Worm (Caenorhabditis elegans) whole organism, L4 larva: ENCODE data around the gene fbxa-202.

ENCODE experiments used
- F10B5.3 ChIP-seq: sonication (generic microtip); optimal IDR thresholded peaks from 2 replicates; lab custom pipeline; 2016; ENCODE audit warnings: mild to moderate bottlenecking, missing genetic modification characterization, missing compliant biosample characterization
- F26F4.8 ChIP-seq: fragments of 200-800 bp; sonication (Bioruptor generic); conservative IDR thresholded peaks from 2 replicates; pipeline ENCODE4 v1.3.6; 2022; ENCODE audit warnings: missing genetic modification characterization, missing compliant biosample characterization
- T20F7.1 ChIP-seq: fragments of 200-800 bp; sonication (Bioruptor generic); optimal IDR thresholded peaks from 2 replicates; lab custom pipeline; 2018; ENCODE audit warnings: mild to moderate bottlenecking, missing genetic modification characterization, missing compliant biosample characterization
- Y48G9A.11 ChIP-seq: fragments of 200-800 bp; sonication (Bioruptor generic); IDR thresholded peaks from 2 replicates; pipeline ENCODE4 v1.3.6; 2022; ENCODE audit warnings: missing genetic modification reagents, missing genetic modification characterization, missing compliant biosample characterization
- Y5F2A.4 ChIP-seq: fragments of 200-800 bp; sonication (Bioruptor generic); optimal IDR thresholded peaks from 2 replicates; lab custom pipeline; 2018; ENCODE audit warnings: mild to moderate bottlenecking, missing genetic modification characterization, missing compliant biosample characterization
- arid-1 ChIP-seq: fragments of 200-800 bp; sonication (Bioruptor generic); conservative IDR thresholded peaks from 2 replicates; pipeline ENCODE4 v1.3.6; 2022; ENCODE audit warnings: missing genetic modification reagents, missing genetic modification characterization, missing compliant biosample characterization
- ceh-28 ChIP-seq: fragments of 150-350 bp; optimal IDR thresholded peaks from 2 replicates; lab custom pipeline; 2014; ENCODE audit warnings: missing biosample characterization, missing genetic modification reagents, missing genetic modification characterization
- cey-2 ChIP-seq: sonication (generic microtip); optimal IDR thresholded peaks from 3 replicates; lab custom pipeline; 2017; ENCODE audit warnings: missing genetic modification characterization, mild to moderate bottlenecking, missing compliant biosample characterization, antibody characterized with exemption, borderline replicate concordance; ENCODE audit not compliant: insufficient read depth
- daf-16 ChIP-seq, 3 experiments: sonication (generic microtip); optimal IDR thresholded peaks; 2 replicates each; lab custom pipeline; 2016 to 2017; ENCODE audit warnings: missing genetic modification characterization in 3 of 3, missing genetic modification reagents in 3 of 3, mild to moderate bottlenecking in 2 of 3, missing compliant biosample characterization in 2 of 3, missing biosample characterization in 1 of 3, moderate library complexity in 1 of 3
- dmd-6 ChIP-seq: fragments of 200-800 bp; sonication (Bioruptor generic); IDR thresholded peaks from 2 replicates; pipeline ENCODE4 v1.3.6; 2022; ENCODE audit warnings: missing genetic modification reagents, missing genetic modification characterization, missing compliant biosample characterization
- dmd-8 ChIP-seq: fragments of 200-800 bp; sonication (Bioruptor generic); IDR thresholded peaks from 2 replicates; pipeline ENCODE4 v1.3.6; 2022; ENCODE audit warnings: missing genetic modification characterization, missing compliant biosample characterization
- dve-1 ChIP-seq: sonication (generic microtip); optimal IDR thresholded peaks from 2 replicates; lab custom pipeline; 2017; ENCODE audit warnings: antibody characterized with exemption, mild to moderate bottlenecking, missing genetic modification characterization, missing compliant biosample characterization; ENCODE audit not compliant: insufficient read depth
- egl-43 ChIP-seq: fragments of 200-800 bp; sonication (Bioruptor generic); IDR thresholded peaks from 2 replicates; pipeline ENCODE4 v1.3.6; 2022; ENCODE audit warnings: missing genetic modification reagents, missing genetic modification characterization, missing compliant biosample characterization
- hlh-11 ChIP-seq: fragments of 200-800 bp; sonication (Bioruptor generic); optimal IDR thresholded peaks from 2 replicates; lab custom pipeline; 2018; ENCODE audit warnings: mild to moderate bottlenecking, missing genetic modification characterization, missing compliant biosample characterization
- hlh-30 ChIP-seq: sonication (generic microtip); optimal IDR thresholded peaks from 2 replicates; lab custom pipeline; 2017; ENCODE audit warnings: antibody characterized with exemption, mild to moderate bottlenecking, missing genetic modification characterization, missing compliant biosample characterization; ENCODE audit not compliant: insufficient read depth
- hmg-1.1 ChIP-seq: fragments of 200-800 bp; sonication (Bioruptor generic); IDR thresholded peaks from 2 replicates; pipeline ENCODE4 v1.3.6; 2022; ENCODE audit warnings: missing genetic modification reagents, missing genetic modification characterization, missing compliant biosample characterization
- lim-7 ChIP-seq: fragments of 200-800 bp; sonication (Bioruptor generic); IDR thresholded peaks from 2 replicates; pipeline ENCODE4 v1.3.6; 2022; ENCODE audit warnings: missing genetic modification characterization, missing compliant biosample characterization
- lin-15B ChIP-seq: fragments of 150-350 bp; sonication (generic microtip); optimal IDR thresholded peaks from 3 replicates; lab custom pipeline; 2014; ENCODE audit warnings: missing biosample characterization, missing genetic modification characterization
- mdt-29 ChIP-seq: fragments of 200-800 bp; sonication (Bioruptor generic); IDR thresholded peaks from 2 replicates; pipeline ENCODE4 v1.3.6; 2022; ENCODE audit warnings: missing genetic modification reagents, missing genetic modification characterization, missing compliant biosample characterization
- mep-1 ChIP-seq: fragments of 150-350 bp; sonication (generic microtip); optimal IDR thresholded peaks from 3 replicates; lab custom pipeline; 2014; ENCODE audit warnings: missing biosample characterization, missing genetic modification characterization
- mes-2 ChIP-seq: sonication (generic microtip); optimal IDR thresholded peaks from 2 replicates; lab custom pipeline; 2016; ENCODE audit warnings: missing genotype, mild to moderate bottlenecking, missing genetic modification characterization, missing compliant biosample characterization; ENCODE audit not compliant: poor library complexity, severe bottlenecking
- mxl-3 ChIP-seq: fragments of 200-800 bp; sonication (Bioruptor generic); optimal IDR thresholded peaks from 2 replicates; lab custom pipeline; 2018; ENCODE audit warnings: mild to moderate bottlenecking, missing genetic modification characterization, missing compliant biosample characterization
- nhr-10 ChIP-seq: fragments of 150-350 bp; optimal IDR thresholded peaks from 2 replicates; lab custom pipeline; 2014; ENCODE audit warnings: missing biosample characterization, missing genetic modification characterization
- nhr-237 ChIP-seq: sonication (generic microtip); optimal IDR thresholded peaks from 2 replicates; lab custom pipeline; 2017; ENCODE audit warnings: missing biosample characterization, missing genetic modification characterization
- nhr-25 ChIP-seq: sonication (generic microtip); optimal IDR thresholded peaks from 2 replicates; lab custom pipeline; 2017; ENCODE audit warnings: missing genetic modification characterization, mild to moderate bottlenecking, missing compliant biosample characterization, antibody characterized with exemption, moderate library complexity, borderline replicate concordance; ENCODE audit not compliant: insufficient read depth
- nhr-28 ChIP-seq: fragments of 150-350 bp; optimal IDR thresholded peaks from 2 replicates; lab custom pipeline; 2014; ENCODE audit warnings: missing biosample characterization, missing genetic modification characterization
- nhr-48 ChIP-seq: sonication (generic microtip); optimal IDR thresholded peaks from 2 replicates; lab custom pipeline; 2016; ENCODE audit warnings: mild to moderate bottlenecking, missing genetic modification characterization, missing compliant biosample characterization
- nhr-6 ChIP-seq: fragments of 150-350 bp; optimal IDR thresholded peaks from 2 replicates; lab custom pipeline; 2014; ENCODE audit warnings: missing biosample characterization, missing genetic modification characterization
- nhr-77 ChIP-seq: fragments of 150-350 bp; optimal IDR thresholded peaks from 2 replicates; lab custom pipeline; 2014; ENCODE audit warnings: missing biosample characterization, missing genetic modification characterization
- snpc-4 ChIP-seq: fragments of 150-350 bp; optimal IDR thresholded peaks from 2 replicates; lab custom pipeline; 2014; ENCODE audit warnings: missing biosample characterization, missing genetic modification characterization
- spr-3 ChIP-seq: fragments of 200-800 bp; sonication (Bioruptor generic); optimal IDR thresholded peaks from 2 replicates; lab custom pipeline; 2018; ENCODE audit warnings: mild to moderate bottlenecking, missing genetic modification characterization, missing compliant biosample characterization
- tra-1 ChIP-seq: fragments of 200-800 bp; sonication (Bioruptor generic); IDR thresholded peaks from 2 replicates; pipeline ENCODE4 v1.3.6; 2022; ENCODE audit warnings: missing genetic modification reagents, missing genetic modification characterization, missing compliant biosample characterization
- ztf-7 ChIP-seq: fragments of 150-350 bp; optimal IDR thresholded peaks from 2 replicates; lab custom pipeline; 2014; ENCODE audit warnings: missing biosample characterization, missing genetic modification characterization

Gene fbxa-202

ce11 chrV:6365597-6365996 is 38.5 kb downstream of the fbxa-202 start, which contains the start of gene cest-33:
cest-33 (minus strand) TSS chrV:6365671.
- TF ChIP-seq nhr-25 (tag; lab: Kevin White, UChicago) (no peak), dve-1 (tag; lab: Kevin White, UChicago) (peak; percentile 36), cey-2 (tag; lab: Kevin White, UChicago) (peak; percentile 58), lin-15B (no peak), F26F4.8 (GFP tag; lab: Robert Waterston, UW) (no peak), nhr-77 (tag; lab: Kevin White, UChicago) (peak; percentile 4), nhr-28 (tag; lab: Kevin White, UChicago) (peak; percentile 99), dmd-6 (GFP tag; lab: Robert Waterston, UW) (peak; percentile 35), mep-1 (tag; lab: Kevin White, UChicago) (peak; percentile 4), hlh-11 (peak; percentile 17), daf-16 (GFP tag; optimal IDR thresholded peaks at IDR 0.05; lab: Kevin White, UChicago) (no peak), daf-16 (tag; optimal IDR thresholded peaks at IDR 0.05; lab: Kevin White, UChicago) (peak; percentile 55), mxl-3 (no peak), mes-2 (tag; lab: Kevin White, UChicago) (peak; percentile 12), hlh-30 (peak; percentile 20), snpc-4 (no peak), nhr-10 (no peak)

- TF ChIP-seq nhr-28 (tag; lab: Kevin White, UChicago) (peak; percentile 93), Y5F2A.4 (no peak), mes-2 (tag; lab: Kevin White, UChicago) (no peak)
These were observed 41.4 kb downstream of the fbxa-202 start for ce11 chrV:6368494-6368893.

- no peak for TF ChIP-seq ztf-7
- TF ChIP-seq spr-3 (GFP tag; lab: Kevin White, UChicago) = no peak
- no peak for TF ChIP-seq mes-2 (tag; lab: Kevin White, UChicago)
- no peak for TF ChIP-seq hmg-1.1 (GFP tag; lab: Robert Waterston, UW)
- TF ChIP-seq mdt-29 (GFP tag; lab: Robert Waterston, UW) = no peak
- TF ChIP-seq egl-43 = no peak
- no peak for TF ChIP-seq nhr-10
- TF ChIP-seq dmd-8 (GFP tag; lab: Robert Waterston, UW) = no peak
- no peak for TF ChIP-seq ceh-28 (tag; lab: Kevin White, UChicago)
- TF ChIP-seq cey-2 (tag; lab: Kevin White, UChicago) = no peak
- TF ChIP-seq arid-1 (GFP tag; lab: Robert Waterston, UW) = no peak
- TF ChIP-seq lim-7 = no peak
- no peak for TF ChIP-seq F10B5.3 (tag; lab: Kevin White, UChicago)
- TF ChIP-seq nhr-6 (tag; lab: Kevin White, UChicago) = no peak
- no peak for TF ChIP-seq T20F7.1 (GFP tag; lab: Kevin White, UChicago)
- TF ChIP-seq tra-1 (GFP tag; lab: Robert Waterston, UW) = no peak
- no peak for TF ChIP-seq nhr-237 (tag; lab: Kevin White, UChicago)
- TF ChIP-seq nhr-48 (tag; lab: Kevin White, UChicago) = no peak
- no peak for TF ChIP-seq Y48G9A.11 (GFP tag; lab: Robert Waterston, UW)
These were observed 47.8 kb downstream of the fbxa-202 start, which contains the start of gene F13H6.5 for ce11 chrV:6374844-6375243. F13H6.5 (minus strand) TSS chrV:6374944.
